Worm (Caenorhabditis elegans) whole organism, L4 larva: ENCODE data around the gene Y56A3A.41.

ENCODE experiments used
- T20F7.1 ChIP-seq: fragments of 200-800 bp; sonication (Bioruptor generic); optimal IDR thresholded peaks from 2 replicates; lab custom pipeline; 2018; ENCODE audit warnings: mild to moderate bottlenecking, missing genetic modification characterization, missing compliant biosample characterization
- ZK337.2 ChIP-seq: fragments of 200-800 bp; sonication (Bioruptor generic); IDR thresholded peaks from 2 replicates; pipeline ENCODE4 v1.3.6; 2022; ENCODE audit warnings: missing genetic modification reagents, missing genetic modification characterization, missing compliant biosample characterization
- aly-2 ChIP-seq: sonication (generic microtip); optimal IDR thresholded peaks from 2 replicates; lab custom pipeline; 2018; ENCODE audit warnings: missing biosample characterization, missing genetic modification characterization
- tag-97 ChIP-seq: fragments of 200-800 bp; sonication (Bioruptor generic); IDR thresholded peaks from 2 replicates; pipeline ENCODE4 v1.3.6; 2022; ENCODE audit warnings: missing genetic modification characterization, missing compliant biosample characterization

- TF ChIP-seq aly-2 (tag; lab: Kevin White, UChicago) (no peak), T20F7.1 (no peak), tag-97 (GFP tag; lab: Robert Waterston, UW) (no peak), ZK337.2 (GFP tag; lab: Robert Waterston, UW) (no peak)
Observed at ce11 chrIII:11907177-11907576, 14.3 kb upstream of the Y56A3A.41 start, which contains the start of gene sdz-33.
